Worm (Caenorhabditis elegans) whole organism, young adult: ENCODE data around the gene W04B5.3.
"Not testable (repeated sequence)": the region's sequence is repeated elsewhere in the genome, so short reads cannot be mapped to it uniquely, and the experiment has no call there.

Source experiments
- B0035.1 ChIP-seq: sonication (generic microtip); optimal IDR thresholded peaks from 2 replicates; lab custom pipeline; 2016; ENCODE audit warnings: missing genetic modification characterization, mild to moderate bottlenecking, missing compliant biosample characterization, missing genotype, missing genetic modification reagents
- ama-1 ChIP-seq, 3 experiments: fragments of 150-350 bp in 1 of 3; sonication (generic microtip) in 2 of 3; optimal IDR thresholded peaks; 2 replicates each; lab custom pipeline; 2014 to 2018; ENCODE audit warnings: missing biosample characterization in 2 of 3, missing genetic modification characterization in 2 of 3, missing genetic modification reagents in 2 of 3
- attf-6 ChIP-seq: fragments of 200-800 bp; sonication (Bioruptor generic); IDR thresholded peaks from 2 replicates; pipeline ENCODE4 v1.3.6; 2022; ENCODE audit warnings: missing genetic modification reagents, missing genetic modification characterization, missing compliant biosample characterization
- nhr-27 ChIP-seq: fragments of 200-800 bp; sonication (Bioruptor generic); optimal IDR thresholded peaks from 2 replicates; lab custom pipeline; 2018; ENCODE audit warnings: mild to moderate bottlenecking, missing genetic modification characterization, moderate library complexity, missing compliant biosample characterization
- nhr-90 ChIP-seq: sonication (generic microtip); optimal IDR thresholded peaks from 2 replicates; lab custom pipeline; 2016; ENCODE audit warnings: missing genotype, mild to moderate bottlenecking, missing genetic modification characterization, missing compliant biosample characterization
- ztf-6 ChIP-seq: fragments of 200-800 bp; sonication (Bioruptor generic); IDR thresholded peaks from 2 replicates; pipeline ENCODE4 v1.3.6; 2022; ENCODE audit warnings: missing genetic modification reagents, missing genetic modification characterization, missing compliant biosample characterization

DNA sequence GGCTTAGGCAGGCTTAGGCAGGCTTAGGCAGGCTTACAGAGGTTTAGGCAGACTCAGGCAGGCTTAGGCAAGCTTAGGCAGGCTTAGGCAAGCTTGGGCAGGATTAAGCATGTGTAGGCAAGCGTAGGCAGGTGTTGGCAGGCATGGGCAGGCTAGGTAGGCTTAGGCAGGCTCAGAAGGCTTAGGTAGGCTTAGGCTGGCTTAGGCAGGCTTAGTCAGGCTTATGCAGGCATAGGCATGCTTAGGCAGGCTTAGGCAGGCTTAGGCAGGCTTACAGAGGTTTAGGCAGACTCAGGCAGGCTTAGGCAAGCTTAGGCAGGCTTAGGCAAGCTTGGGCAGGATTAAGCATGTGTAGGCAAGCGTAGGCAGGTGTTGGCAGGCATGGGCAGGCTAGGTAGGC, 37.1 kb downstream of the W04B5.3 start:
- TF ChIP-seq attf-6 (GFP tag; lab: Robert Waterston, UW); nhr-27 (tag; lab: Kevin White, UChicago); nhr-90; ama-1 (optimal IDR thresholded peaks at IDR 0.05; lab: Kevin White, UChicago); ama-1 (GFP tag; optimal IDR thresholded peaks at IDR 0.05; lab: Kevin White, UChicago); ztf-6 (GFP tag; lab: Robert Waterston, UW); B0035.1 (tag; lab: Kevin White, UChicago): not testable (repeated sequence)
